Fruit fly (Drosophila melanogaster): Measurements from ENCODE around the gene TfIIEbeta.

TfIIEbeta gene

DNA sequence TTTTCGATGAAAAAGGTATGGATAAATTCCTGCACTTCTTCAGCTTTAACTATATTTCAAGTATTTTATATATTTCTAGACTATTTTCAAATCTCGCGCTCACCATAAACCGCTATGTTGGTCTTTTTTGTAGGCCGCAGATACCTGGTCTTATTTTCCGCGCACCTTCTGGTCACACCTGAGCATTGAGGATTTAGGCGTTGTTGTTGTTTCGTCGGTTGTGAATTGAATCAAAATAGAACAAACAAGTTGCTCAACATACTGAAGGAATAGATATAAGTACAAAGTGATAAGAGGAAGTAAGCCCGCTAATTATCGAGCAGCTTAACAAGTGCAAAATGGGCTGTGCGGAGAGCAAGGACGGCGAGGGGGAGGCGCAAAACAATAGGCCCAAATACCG, 9.0 kb upstream of the TfIIEbeta start, which contains the start of gene Ctl1 (continued):
- TF ChIP-seq inv (GFP tag; IDR thresholded peaks at IDR 0.05; ENCODE audit: partially characterized antibody) (no peak), CG9609 (GFP tag; optimal IDR thresholded peaks at IDR 0.05) (no peak)

DNA sequence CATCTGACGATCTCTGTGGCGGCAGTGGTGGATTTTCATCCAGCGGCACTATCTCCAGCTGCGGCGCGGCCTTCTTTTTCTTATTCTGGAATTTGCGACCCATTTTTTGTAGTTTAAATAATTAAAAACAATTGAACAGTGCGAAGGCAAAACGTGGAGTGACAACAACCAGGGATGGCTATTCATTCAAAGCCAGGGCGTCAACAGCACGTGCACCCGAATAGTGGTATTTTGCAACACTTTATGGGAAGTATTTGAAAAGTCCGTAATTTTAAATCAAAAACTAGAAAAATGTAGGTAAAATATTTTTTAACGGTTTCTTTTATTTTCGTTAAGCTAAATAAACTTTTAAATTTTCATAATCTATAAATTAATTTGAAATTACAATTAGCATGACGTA, 4.2 kb upstream of the TfIIEbeta start, which contains the start of gene CG11583:
TSS of gene CG11583 (minus strand) at position 191 of the 400 bp plus-strand sequence.
- TF ChIP-seq CG16863 (GFP tag; optimal IDR thresholded peaks at IDR 0.05) (no peak), B-H1 (GFP tag; IDR thresholded peaks at IDR 0.05) (no peak), Tbp (GFP tag; optimal IDR thresholded peaks at IDR 0.05) (no peak), CG7271 (tag; optimal IDR thresholded peaks at IDR 0.05) (no peak), fd102C (GFP tag; optimal IDR thresholded peaks at IDR 0.05) (no peak), zen (tag; optimal IDR thresholded peaks at IDR 0.05) (peak; percentile 8), sc (optimal IDR thresholded peaks at IDR 0.05) (no peak), sc (GFP tag; optimal IDR thresholded peaks at IDR 0.05) (no peak), CG14050 (GFP tag; IDR thresholded peaks at IDR 0.05) (no peak), chn (GFP tag; optimal IDR thresholded peaks at IDR 0.05) (peak; percentile 38), cg (GFP tag; optimal IDR thresholded peaks at IDR 0.05) (no peak), CG14860 (GFP tag; IDR thresholded peaks at IDR 0.05; ENCODE audit: partially characterized antibody) (no peak), tin (GFP tag; optimal IDR thresholded peaks at IDR 0.05) (peak; percentile 35), CG6765 (GFP tag; optimal IDR thresholded peaks at IDR 0.05) (no peak), CG10959 (GFP tag; IDR thresholded peaks at IDR 0.05) (no peak), sug (tag; optimal IDR thresholded peaks at IDR 0.05) (no peak), CG12219 (GFP tag; optimal IDR thresholded peaks at IDR 0.05) (no peak), CG3065 (GFP tag; optimal IDR thresholded peaks at IDR 0.05) (no peak), CG33213 (GFP tag; optimal IDR thresholded peaks at IDR 0.05) (peak; percentile 39), ci (GFP tag; IDR thresholded peaks at IDR 0.05) (peak; percentile 64; the same call in 1 of the 3 replicates), sens-2 (GFP tag; IDR thresholded peaks at IDR 0.05) (no peak), B-H2 (GFP tag; optimal IDR thresholded peaks at IDR 0.05) (peak; percentile 54), Hmx (GFP tag; optimal IDR thresholded peaks at IDR 0.05) (no peak), lilli (GFP tag; optimal IDR thresholded peaks at IDR 0.05) (no peak), pfk (GFP tag; optimal IDR thresholded peaks at IDR 0.05) (no peak), fd96Cb (tag; optimal IDR thresholded peaks at IDR 0.05) (no peak), Hand (GFP tag; optimal IDR thresholded peaks at IDR 0.05) (no peak), wdn (GFP tag; IDR thresholded peaks at IDR 0.05) (no peak), unpg (GFP tag; optimal IDR thresholded peaks at IDR 0.05) (no peak), CG16779 (GFP tag; IDR thresholded peaks at IDR 0.05) (0 out of 2 replicates have a peak, but pooled peaks have one; percentile 2), dm (GFP tag; optimal IDR thresholded peaks at IDR 0.05) (peak; percentile 99), CG12744 (GFP tag; optimal IDR thresholded peaks at IDR 0.05) (peak; percentile 35), Mad (GFP tag; optimal IDR thresholded peaks at IDR 0.05) (peak; percentile 24), CG4707 (GFP tag; optimal IDR thresholded peaks at IDR 0.05) (no peak), CG10274 (GFP tag; optimal IDR thresholded peaks at IDR 0.05) (no peak), CG4730 (GFP tag; IDR thresholded peaks at IDR 0.05) (no peak), CG2202 (tag; optimal IDR thresholded peaks at IDR 0.05) (no peak), nmo (GFP tag; optimal IDR thresholded peaks at IDR 0.05) (peak; percentile 24), HmgD (GFP tag; optimal IDR thresholded peaks at IDR 0.05) (no peak), CG12769 (tag; optimal IDR thresholded peaks at IDR 0.05) (no peak), CG15479 (GFP tag; optimal IDR thresholded peaks at IDR 0.05) (no peak), Kr (GFP tag; optimal IDR thresholded peaks at IDR 0.05) (no peak), Dad (GFP tag; optimal IDR thresholded peaks at IDR 0.05) (peak; percentile 35), gem (tag; optimal IDR thresholded peaks at IDR 0.05) (no peak), peb (GFP tag; IDR thresholded peaks at IDR 0.05) (no peak), Med (GFP tag) (peak; percentile 93), Elba2 (GFP tag; optimal IDR thresholded peaks at IDR 0.05) (no peak), pum (GFP tag; optimal IDR thresholded peaks at IDR 0.05) (no peak), Doc2 (GFP tag; IDR thresholded peaks at IDR 0.05) (no peak)
